Worm (Caenorhabditis elegans) whole organism, L4 larva: ENCODE measurements around the gene F08H9.3.

Source experiments
- D1046.2 ChIP-seq: fragments of 200-800 bp; sonication (Bioruptor generic); IDR thresholded peaks from 2 replicates; pipeline ENCODE4 v1.3.6; 2022; ENCODE audit warnings: missing genetic modification characterization, missing compliant biosample characterization
- F37D6.2 ChIP-seq: sonication (generic microtip); optimal IDR thresholded peaks from 2 replicates; lab custom pipeline; 2016; ENCODE audit warnings: mild to moderate bottlenecking, missing genetic modification characterization, missing compliant biosample characterization
- F49E8.2 ChIP-seq: sonication (generic microtip); optimal IDR thresholded peaks from 2 replicates; lab custom pipeline; 2016; ENCODE audit warnings: missing compliant biosample characterization, mild to moderate bottlenecking, missing genetic modification characterization, borderline replicate concordance
- aha-1 ChIP-seq: fragments of 150-350 bp; peaks from one replicate; lab custom pipeline; 2014; ENCODE audit warnings: missing biosample characterization, missing genetic modification characterization
- ceh-20 ChIP-seq: fragments of 200-800 bp; sonication (Bioruptor generic); IDR thresholded peaks from 2 replicates; pipeline ENCODE4 v1.3.6; 2022; ENCODE audit warnings: missing genetic modification reagents, missing genetic modification characterization, missing compliant biosample characterization
- ctbp-1 ChIP-seq: fragments of 200-800 bp; sonication (Bioruptor generic); IDR thresholded peaks from 2 replicates; pipeline ENCODE4 v1.3.6; 2022; ENCODE audit warnings: missing genetic modification reagents, missing genetic modification characterization, missing compliant biosample characterization
- daf-16 ChIP-seq, 3 experiments: sonication (generic microtip); optimal IDR thresholded peaks; 2 replicates each; lab custom pipeline; 2016 to 2017; ENCODE audit warnings: missing genetic modification characterization in 3 of 3, missing genetic modification reagents in 3 of 3, mild to moderate bottlenecking in 2 of 3, missing compliant biosample characterization in 2 of 3, missing biosample characterization in 1 of 3, moderate library complexity in 1 of 3
- daf-19 ChIP-seq: fragments of 200-800 bp; sonication (Bioruptor generic); conservative IDR thresholded peaks from 2 replicates; pipeline ENCODE4 v1.3.6; 2022; ENCODE audit warnings: missing genetic modification characterization, missing compliant biosample characterization
- dpl-1 ChIP-seq: fragments of 150-350 bp; optimal IDR thresholded peaks from 2 replicates; lab custom pipeline; 2014; ENCODE audit warnings: missing biosample characterization, missing genetic modification reagents, missing genetic modification characterization
- dve-1 ChIP-seq: sonication (generic microtip); optimal IDR thresholded peaks from 2 replicates; lab custom pipeline; 2017; ENCODE audit warnings: antibody characterized with exemption, mild to moderate bottlenecking, missing genetic modification characterization, missing compliant biosample characterization; ENCODE audit not compliant: insufficient read depth
- egl-27 ChIP-seq: sonication (generic microtip); optimal IDR thresholded peaks from 3 replicates; lab custom pipeline; 2017; ENCODE audit warnings: missing biosample characterization, missing genetic modification reagents, missing genetic modification characterization
- fkh-10 ChIP-seq: fragments of 150-350 bp; optimal IDR thresholded peaks from 2 replicates; lab custom pipeline; 2014; ENCODE audit warnings: missing biosample characterization, missing genetic modification reagents, missing genetic modification characterization
- hif-1 ChIP-seq, 2 experiments: sonication (generic microtip); optimal IDR thresholded peaks; 2 replicates each; lab custom pipeline; 2016 to 2017; ENCODE audit warnings: missing compliant biosample characterization in 2 of 2, missing genetic modification characterization in 2 of 2, missing genetic modification reagents in 2 of 2, missing genotype in 2 of 2, mild to moderate bottlenecking in 1 of 2
- hlh-30 ChIP-seq: sonication (generic microtip); optimal IDR thresholded peaks from 2 replicates; lab custom pipeline; 2017; ENCODE audit warnings: antibody characterized with exemption, mild to moderate bottlenecking, missing genetic modification characterization, missing compliant biosample characterization; ENCODE audit not compliant: insufficient read depth
- hmg-1.1 ChIP-seq: fragments of 200-800 bp; sonication (Bioruptor generic); IDR thresholded peaks from 2 replicates; pipeline ENCODE4 v1.3.6; 2022; ENCODE audit warnings: missing genetic modification reagents, missing genetic modification characterization, missing compliant biosample characterization
- lin-38 ChIP-seq: fragments of 200-800 bp; sonication (Bioruptor generic); IDR thresholded peaks from 2 replicates; pipeline ENCODE4 v1.3.6; 2022; ENCODE audit warnings: missing genetic modification reagents, missing genetic modification characterization, missing compliant biosample characterization
- lin-39 ChIP-seq: fragments of 150-350 bp; optimal IDR thresholded peaks from 2 replicates; lab custom pipeline; 2014; ENCODE audit warnings: missing biosample characterization, missing genetic modification reagents, missing genetic modification characterization
- nhr-10 ChIP-seq: fragments of 150-350 bp; optimal IDR thresholded peaks from 2 replicates; lab custom pipeline; 2014; ENCODE audit warnings: missing biosample characterization, missing genetic modification characterization
- nhr-102 ChIP-seq: sonication (generic microtip); optimal IDR thresholded peaks from 2 replicates; lab custom pipeline; 2016; ENCODE audit warnings: mild to moderate bottlenecking, missing genetic modification characterization, moderate library complexity, missing compliant biosample characterization
- nhr-111 ChIP-seq: fragments of 200-800 bp; sonication (Bioruptor generic); optimal IDR thresholded peaks from 2 replicates; lab custom pipeline; 2018; ENCODE audit warnings: mild to moderate bottlenecking, missing genetic modification characterization, missing compliant biosample characterization
- nhr-48 ChIP-seq: sonication (generic microtip); optimal IDR thresholded peaks from 2 replicates; lab custom pipeline; 2016; ENCODE audit warnings: mild to moderate bottlenecking, missing genetic modification characterization, missing compliant biosample characterization
- nhr-6 ChIP-seq: fragments of 150-350 bp; optimal IDR thresholded peaks from 2 replicates; lab custom pipeline; 2014; ENCODE audit warnings: missing biosample characterization, missing genetic modification characterization
- nhr-76 ChIP-seq: fragments of 150-350 bp; optimal IDR thresholded peaks from 2 replicates; lab custom pipeline; 2014; ENCODE audit warnings: missing biosample characterization, missing genetic modification characterization
- pha-4 ChIP-seq, 2 experiments: fragments of 150-350 bp in 1 of 2; fragments of 200-800 bp in 1 of 2; sonication (Bioruptor generic) in 1 of 2; IDR thresholded peaks in 1 of 2; optimal IDR thresholded peaks in 1 of 2; 2 replicates each; pipeline versions ENCODE4 v1.3.6 to Lab custom; 2014 to 2022; ENCODE audit warnings: missing genetic modification characterization in 2 of 2, missing genetic modification reagents in 2 of 2, missing biosample characterization in 1 of 2, missing compliant biosample characterization in 1 of 2
- set-16 ChIP-seq: fragments of 200-800 bp; sonication (Bioruptor generic); IDR thresholded peaks from 2 replicates; pipeline ENCODE4 v1.3.6; 2022; ENCODE audit warnings: missing genetic modification reagents, missing genetic modification characterization, missing compliant biosample characterization
- skn-1 ChIP-seq: fragments of 150-350 bp; optimal IDR thresholded peaks from 2 replicates; lab custom pipeline; 2014; ENCODE audit warnings: missing biosample characterization, missing genetic modification characterization
- snpc-1.2 ChIP-seq: fragments of 200-800 bp; sonication (Bioruptor generic); IDR thresholded peaks from 2 replicates; pipeline ENCODE4 v1.3.6; 2022; ENCODE audit warnings: missing genetic modification reagents, missing genetic modification characterization, missing compliant biosample characterization
- spr-1 ChIP-seq: sonication (generic microtip); optimal IDR thresholded peaks from 2 replicates; lab custom pipeline; 2016; ENCODE audit warnings: mild to moderate bottlenecking, missing genetic modification characterization, missing compliant biosample characterization
- unc-130 ChIP-seq: sonication (generic microtip); optimal IDR thresholded peaks from 2 replicates; lab custom pipeline; 2016; ENCODE audit warnings: missing genetic modification reagents, missing genetic modification characterization, missing compliant biosample characterization
- unc-62 ChIP-seq, 3 experiments: fragments of 150-350 bp in 1 of 3; sonication (generic microtip); optimal IDR thresholded peaks in 2 of 3; peaks in 1 of 3; 1 replicate in 1 of 3; 2 replicates in 2 of 3; lab custom pipeline; 2014 to 2017; ENCODE audit warnings: missing biosample characterization in 3 of 3, missing genetic modification characterization in 3 of 3, missing genetic modification reagents in 3 of 3, missing genotype in 1 of 3
- zag-1 ChIP-seq: fragments of 150-350 bp; optimal IDR thresholded peaks from 2 replicates; lab custom pipeline; 2014; ENCODE audit warnings: missing biosample characterization, missing genetic modification characterization
- zfp-3 ChIP-seq: fragments of 200-800 bp; sonication (Bioruptor generic); conservative IDR thresholded peaks from 2 replicates; pipeline ENCODE4 v1.3.6; 2022; ENCODE audit warnings: missing genetic modification reagents, missing genetic modification characterization, missing compliant biosample characterization

F08H9.3 gene

ce11 chrV:14468196-14468874, 5.2 kb upstream of the F08H9.3 start, which contains the start of gene srz-97 (continued):
- TF ChIP-seq hif-1 (tag; optimal IDR thresholded peaks at IDR 0.05; lab: Kevin White, UChicago): no peak
- no peak for TF ChIP-seq F37D6.2
- peak; percentile 58 for TF ChIP-seq unc-130 (GFP tag; lab: Kevin White, UChicago)
- TF ChIP-seq nhr-76 (tag; lab: Kevin White, UChicago): no peak
- no peak for TF ChIP-seq fkh-10 (GFP tag; lab: Kevin White, UChicago)
- peak; percentile 42 for TF ChIP-seq spr-1 (tag; lab: Kevin White, UChicago)
- TF ChIP-seq skn-1 (tag; lab: Kevin White, UChicago): no peak
- no peak for TF ChIP-seq nhr-111 (GFP tag; lab: Kevin White, UChicago)
- TF ChIP-seq ceh-20 (GFP tag; lab: Robert Waterston, UW): 0 out of 2 replicates have a peak, but pooled peaks have one; percentile 31
- TF ChIP-seq lin-39 (tag; lab: Kevin White, UChicago): no peak
- peak; percentile 85 for TF ChIP-seq snpc-1.2 (GFP tag; lab: Robert Waterston, UW)
- peak; percentile 56 for TF ChIP-seq nhr-48 (tag; lab: Kevin White, UChicago)
- peak; percentile 61; the same call in 1 of the 2 replicates for TF ChIP-seq hmg-1.1 (GFP tag; lab: Robert Waterston, UW)
- no peak for TF ChIP-seq zfp-3 (GFP tag; lab: Robert Waterston, UW)
- no peak for TF ChIP-seq lin-38
- TF ChIP-seq daf-19 (GFP tag; lab: Robert Waterston, UW): 0 out of 2 replicates have a peak, but pooled peaks have one; percentile 29
- TF ChIP-seq D1046.2 (GFP tag; lab: Robert Waterston, UW): no peak
- TF ChIP-seq dpl-1 (GFP tag; lab: Kevin White, UChicago): no peak
- peak; percentile 25 for TF ChIP-seq hlh-30 (tag; lab: Kevin White, UChicago)
- peak; percentile 40 for TF ChIP-seq dve-1 (tag; lab: Kevin White, UChicago)
- peak; percentile 80 for TF ChIP-seq nhr-102

- TF ChIP-seq set-16: no peak
- TF ChIP-seq pha-4 (GFP tag; IDR thresholded peaks at IDR 0.05; lab: Robert Waterston, UW): no peak
- no peak for TF ChIP-seq pha-4 (tag; optimal IDR thresholded peaks at IDR 0.05; lab: Kevin White, UChicago)
- no peak for TF ChIP-seq skn-1 (tag; lab: Kevin White, UChicago)
- TF ChIP-seq daf-16 (GFP tag; optimal IDR thresholded peaks at IDR 0.05; lab: Kevin White, UChicago): peak in 1 of 2 experiments; percentile 95
- TF ChIP-seq daf-16 (tag; optimal IDR thresholded peaks at IDR 0.05; lab: Kevin White, UChicago): no peak
- no peak for TF ChIP-seq unc-62 (GFP tag; optimal IDR thresholded peaks at IDR 0.05 in 1 of 2; lab: Kevin White, UChicago)
- no peak for TF ChIP-seq unc-62 (tag; optimal IDR thresholded peaks at IDR 0.05; lab: Kevin White, UChicago)
- no peak for TF ChIP-seq ctbp-1 (GFP tag; lab: Robert Waterston, UW)
Observed at ce11 chrV:14464368-14464767, 1.2 kb upstream of the F08H9.3 start, which contains the start of gene F08H9.4. F08H9.4 (minus strand) TSS chrV:14464428.

ce11 chrV:14462653-14463052, 485 bp downstream of the F08H9.3 start:
- TF ChIP-seq nhr-10 (tag; lab: Kevin White, UChicago): no peak
- no peak for TF ChIP-seq F49E8.2 (tag; lab: Kevin White, UChicago)
- TF ChIP-seq daf-16 (GFP tag; optimal IDR thresholded peaks at IDR 0.05; lab: Kevin White, UChicago): no peak
- TF ChIP-seq daf-16 (tag; optimal IDR thresholded peaks at IDR 0.05; lab: Kevin White, UChicago): peak; percentile 58
- TF ChIP-seq nhr-6 (tag; lab: Kevin White, UChicago): no peak
- TF ChIP-seq aha-1 (tag; lab: Kevin White, UChicago): peak; percentile 71
- TF ChIP-seq zag-1: no peak
- TF ChIP-seq, all 104 proteins: peak for 2

- TF ChIP-seq set-16: peak; percentile 72
- no peak for TF ChIP-seq egl-27
- peak in 1 of 2 experiments; percentile 56 for TF ChIP-seq unc-62 (GFP tag; optimal IDR thresholded peaks at IDR 0.05 in 1 of 2; lab: Kevin White, UChicago)
- no peak for TF ChIP-seq unc-62 (tag; optimal IDR thresholded peaks at IDR 0.05; lab: Kevin White, UChicago)
Observed at ce11 chrV:14460615-14461102, 2.5 kb downstream of the F08H9.3 start, which contains the start of gene F08H9.2. F08H9.2 (plus strand) TSS chrV:14460665.
